Worm (Caenorhabditis elegans) whole organism, young adult: ENCODE measurements around the gene F28C6.9.

ENCODE experiments used
- B0336.3 ChIP-seq: fragments of 200-800 bp; sonication (Bioruptor generic); IDR thresholded peaks from 2 replicates; pipeline ENCODE4 v1.3.6; 2022; ENCODE audit warnings: missing genetic modification characterization, missing compliant biosample characterization
- C17E4.6 ChIP-seq: fragments of 200-800 bp; sonication (Bioruptor generic); IDR thresholded peaks from 2 replicates; pipeline ENCODE4 v1.3.6; 2022; ENCODE audit warnings: missing genetic modification reagents, missing genetic modification characterization, missing compliant biosample characterization
- F10E7.11 ChIP-seq: sonication (generic microtip); optimal IDR thresholded peaks from 2 replicates; lab custom pipeline; 2017; ENCODE audit warnings: mild to moderate bottlenecking, missing genetic modification characterization, moderate library complexity, missing compliant biosample characterization
- F33H1.4 ChIP-seq: fragments of 200-800 bp; sonication (Bioruptor generic); IDR thresholded peaks from 2 replicates; pipeline ENCODE4 v1.3.6; 2022; ENCODE audit warnings: missing genetic modification reagents, missing genetic modification characterization, missing compliant biosample characterization
- F37B4.10 ChIP-seq: fragments of 200-800 bp; sonication (Bioruptor generic); IDR thresholded peaks from 2 replicates; pipeline ENCODE4 v1.3.6; 2022; ENCODE audit warnings: missing genetic modification characterization, missing compliant biosample characterization
- Y53F4B.3 ChIP-seq: fragments of 200-800 bp; sonication (Bioruptor generic); IDR thresholded peaks from 2 replicates; pipeline ENCODE4 v1.3.6; 2022; ENCODE audit warnings: missing genetic modification reagents, missing genetic modification characterization, missing compliant biosample characterization
- Y53G8AR.9 ChIP-seq: fragments of 200-800 bp; sonication (Bioruptor generic); conservative IDR thresholded peaks from 2 replicates; pipeline ENCODE4 v1.3.6; 2022; ENCODE audit warnings: missing genetic modification reagents, missing genetic modification characterization, missing compliant biosample characterization
- Y56A3A.18 ChIP-seq: fragments of 200-800 bp; sonication (Bioruptor generic); IDR thresholded peaks from 2 replicates; pipeline ENCODE4 v1.3.6; 2022; ENCODE audit warnings: missing genetic modification reagents, missing genetic modification characterization, missing compliant biosample characterization
- Y79H2A.3 ChIP-seq: fragments of 200-800 bp; sonication (Bioruptor generic); conservative IDR thresholded peaks from 2 replicates; pipeline ENCODE4 v1.3.6; 2022; ENCODE audit warnings: missing genetic modification reagents, missing genetic modification characterization, missing compliant biosample characterization
- Y95B8A.8 ChIP-seq: fragments of 200-800 bp; sonication (Bioruptor generic); IDR thresholded peaks from 2 replicates; pipeline ENCODE4 v1.3.6; 2022; ENCODE audit warnings: missing genetic modification reagents, missing genetic modification characterization, missing compliant biosample characterization
- ama-1 ChIP-seq, 3 experiments: fragments of 150-350 bp in 1 of 3; sonication (generic microtip) in 2 of 3; optimal IDR thresholded peaks; 2 replicates each; lab custom pipeline; 2014 to 2018; ENCODE audit warnings: missing biosample characterization in 2 of 3, missing genetic modification characterization in 2 of 3, missing genetic modification reagents in 2 of 3
- attf-5 ChIP-seq: fragments of 200-800 bp; sonication (Bioruptor generic); optimal IDR thresholded peaks from 2 replicates; lab custom pipeline; 2018; ENCODE audit warnings: mild to moderate bottlenecking, missing genetic modification characterization, missing compliant biosample characterization
- chd-7 ChIP-seq: sonication (generic microtip); optimal IDR thresholded peaks from 2 replicates; lab custom pipeline; 2016; ENCODE audit warnings: mild to moderate bottlenecking, missing genetic modification characterization, moderate library complexity, missing compliant biosample characterization
- die-1 ChIP-seq: sonication (generic microtip); optimal IDR thresholded peaks from 2 replicates; lab custom pipeline; 2016; ENCODE audit warnings: missing genotype, mild to moderate bottlenecking, missing genetic modification characterization, missing compliant biosample characterization
- dox-1 ChIP-seq: fragments of 200-800 bp; sonication (Bioruptor generic); IDR thresholded peaks from 2 replicates; pipeline ENCODE4 v1.3.6; 2022; ENCODE audit warnings: missing genetic modification reagents, missing genetic modification characterization, missing compliant biosample characterization
- egl-18 ChIP-seq: fragments of 200-800 bp; sonication (Bioruptor generic); IDR thresholded peaks from 2 replicates; pipeline ENCODE4 v1.3.6; 2022; ENCODE audit warnings: missing genetic modification reagents, missing genetic modification characterization, missing compliant biosample characterization
- egrh-3 ChIP-seq: fragments of 200-800 bp; sonication (Bioruptor generic); IDR thresholded peaks from 2 replicates; pipeline ENCODE4 v1.3.6; 2022; ENCODE audit warnings: missing genetic modification reagents, missing genetic modification characterization, missing compliant biosample characterization
- gei-17 ChIP-seq: fragments of 200-800 bp; sonication (Bioruptor generic); optimal IDR thresholded peaks from 2 replicates; lab custom pipeline; 2018; ENCODE audit warnings: mild to moderate bottlenecking, missing genetic modification characterization, missing compliant biosample characterization
- him-1 ChIP-seq: sonication (generic microtip); optimal IDR thresholded peaks from 2 replicates; lab custom pipeline; 2016; ENCODE audit warnings: missing genotype, missing genetic modification reagents, missing genetic modification characterization, missing compliant biosample characterization
- let-526 ChIP-seq: fragments of 200-800 bp; sonication (Bioruptor generic); IDR thresholded peaks from 2 replicates; pipeline ENCODE4 v1.3.6; 2022; ENCODE audit warnings: missing genetic modification reagents, missing genetic modification characterization, missing compliant biosample characterization
- lin-26 ChIP-seq: fragments of 200-800 bp; sonication (Bioruptor generic); IDR thresholded peaks from 2 replicates; pipeline ENCODE4 v1.3.6; 2022; ENCODE audit warnings: missing genetic modification reagents, missing genetic modification characterization, missing compliant biosample characterization
- lir-1 ChIP-seq: fragments of 200-800 bp; sonication (Bioruptor generic); conservative IDR thresholded peaks from 2 replicates; pipeline ENCODE4 v1.3.6; 2022; ENCODE audit warnings: missing genetic modification reagents, missing genetic modification characterization, missing compliant biosample characterization
- lsl-1 ChIP-seq: fragments of 200-800 bp; sonication (Bioruptor generic); optimal IDR thresholded peaks from 2 replicates; lab custom pipeline; 2018; ENCODE audit warnings: mild to moderate bottlenecking, missing genetic modification characterization, moderate library complexity, missing compliant biosample characterization
- madf-10 ChIP-seq: sonication (generic microtip); optimal IDR thresholded peaks from 2 replicates; lab custom pipeline; 2016; ENCODE audit warnings: mild to moderate bottlenecking, missing genetic modification characterization, missing compliant biosample characterization
- nfya-1 ChIP-seq: sonication (generic microtip); optimal IDR thresholded peaks from 2 replicates; lab custom pipeline; 2017; ENCODE audit warnings: antibody characterized with exemption, missing compliant biosample characterization, missing genetic modification characterization, borderline replicate concordance; ENCODE audit not compliant: insufficient read depth
- nhr-27 ChIP-seq: fragments of 200-800 bp; sonication (Bioruptor generic); optimal IDR thresholded peaks from 2 replicates; lab custom pipeline; 2018; ENCODE audit warnings: mild to moderate bottlenecking, missing genetic modification characterization, moderate library complexity, missing compliant biosample characterization
- pha-4 ChIP-seq: fragments of 150-350 bp; sonication (generic microtip); optimal IDR thresholded peaks from 2 replicates; lab custom pipeline; 2014; ENCODE audit warnings: missing biosample characterization, missing genetic modification reagents, missing genetic modification characterization
- rcor-1 ChIP-seq: fragments of 200-800 bp; sonication (Bioruptor generic); IDR thresholded peaks from 2 replicates; pipeline ENCODE4 v1.3.6; 2022; ENCODE audit warnings: missing genetic modification reagents, missing genetic modification characterization, missing compliant biosample characterization
- sdz-38 ChIP-seq: sonication (generic microtip); optimal IDR thresholded peaks from 2 replicates; lab custom pipeline; 2016; ENCODE audit warnings: missing genotype, missing genetic modification characterization, missing compliant biosample characterization
- tbp1 ChIP-seq: fragments of 200-800 bp; sonication (Bioruptor generic); optimal IDR thresholded peaks from 2 replicates; lab custom pipeline; 2018; ENCODE audit warnings: mild to moderate bottlenecking, missing genetic modification characterization, missing compliant biosample characterization
- tbx-9 ChIP-seq: sonication (generic microtip); optimal IDR thresholded peaks from 2 replicates; lab custom pipeline; 2016; ENCODE audit warnings: borderline replicate concordance, missing genetic modification characterization, inconsistent platforms, missing compliant biosample characterization
- unc-130 ChIP-seq: sonication (generic microtip); optimal IDR thresholded peaks from 2 replicates; lab custom pipeline; 2016; ENCODE audit warnings: missing genetic modification reagents, missing genetic modification characterization, missing compliant biosample characterization
- zim-3 ChIP-seq: sonication (generic microtip); optimal IDR thresholded peaks from 2 replicates; lab custom pipeline; 2017; ENCODE audit warnings: mild to moderate bottlenecking, missing genetic modification characterization, moderate library complexity, missing compliant biosample characterization
- ztf-22 ChIP-seq: fragments of 200-800 bp; sonication (Bioruptor generic); optimal IDR thresholded peaks from 2 replicates; lab custom pipeline; 2018; ENCODE audit warnings: mild to moderate bottlenecking, missing genetic modification characterization, moderate library complexity, missing compliant biosample characterization
- ztf-3 ChIP-seq: fragments of 200-800 bp; sonication (Bioruptor generic); optimal IDR thresholded peaks from 2 replicates; lab custom pipeline; 2018; ENCODE audit warnings: mild to moderate bottlenecking, missing genetic modification characterization, missing compliant biosample characterization

Gene F28C6.9

ce11 chrII:8599214-8599613, 10.8 kb downstream of the F28C6.9 start, which contains the start of gene F28C6.5:
Gene F28C6.5 (plus strand): TSS chrII:8599514.
- TF ChIP-seq sdz-38 (tag; lab: Kevin White, UChicago) (no peak), F37B4.10 (GFP tag; lab: Robert Waterston, UW) (no peak), him-1 (tag; lab: Kevin White, UChicago) (no peak)

- peak; percentile 69 for TF ChIP-seq F33H1.4 (GFP tag; lab: Robert Waterston, UW)
- no peak for TF ChIP-seq nfya-1 (tag; lab: Kevin White, UChicago)
- no peak for TF ChIP-seq Y56A3A.18 (GFP tag; lab: Robert Waterston, UW)
- no peak for TF ChIP-seq madf-10 (tag; lab: Kevin White, UChicago)
- peak; percentile 71 for TF ChIP-seq lsl-1 (GFP tag; lab: Kevin White, UChicago)
- no peak for TF ChIP-seq attf-5
- TF ChIP-seq die-1 (tag; lab: Kevin White, UChicago) = no peak
- TF ChIP-seq egl-18 (GFP tag; lab: Robert Waterston, UW) = no peak
- TF ChIP-seq chd-7 (tag; lab: Kevin White, UChicago) = no peak
- TF ChIP-seq egrh-3 (GFP tag; lab: Robert Waterston, UW) = no peak
- no peak for TF ChIP-seq Y79H2A.3 (GFP tag; lab: Robert Waterston, UW)
- TF ChIP-seq lir-1 = no peak
- no peak for TF ChIP-seq dox-1 (GFP tag; lab: Robert Waterston, UW)
- no peak for TF ChIP-seq zim-3 (tag; lab: Kevin White, UChicago)
- no peak for TF ChIP-seq pha-4
- no peak for TF ChIP-seq F10E7.11 (tag; lab: Kevin White, UChicago)
- TF ChIP-seq unc-130 (GFP tag; lab: Kevin White, UChicago) = no peak
- TF ChIP-seq ztf-3 = no peak
These were observed 16.0 kb downstream of the F28C6.9 start, which contains the start of gene aptf-3 for ce11 chrII:8593840-8594625. Gene aptf-3 (plus strand): TSS chrII:8594190.

ce11 chrII:8590684-8591083, 19.3 kb downstream of the F28C6.9 start, which contains the start of gene aptf-4:
Gene aptf-4 (plus strand): TSS chrII:8590984.
- TF ChIP-seq tbp1 (no peak), let-526 (GFP tag; lab: Robert Waterston, UW) (no peak), tbx-9 (tag; lab: Kevin White, UChicago) (no peak), Y53G8AR.9 (GFP tag; lab: Robert Waterston, UW) (no peak), ztf-22 (GFP tag; lab: Kevin White, UChicago) (no peak), gei-17 (GFP tag; lab: Kevin White, UChicago) (no peak), ama-1 (optimal IDR thresholded peaks at IDR 0.05; lab: Kevin White, UChicago) (no peak), ama-1 (GFP tag; optimal IDR thresholded peaks at IDR 0.05; lab: Kevin White, UChicago) (no peak), rcor-1 (GFP tag; lab: Robert Waterston, UW) (no peak), C17E4.6 (GFP tag; lab: Robert Waterston, UW) (no peak), him-1 (tag; lab: Kevin White, UChicago) (no peak), Y95B8A.8 (GFP tag; lab: Robert Waterston, UW) (no peak), egl-18 (GFP tag; lab: Robert Waterston, UW) (no peak), nhr-27 (tag; lab: Kevin White, UChicago) (no peak), B0336.3 (GFP tag; lab: Robert Waterston, UW) (no peak), Y53F4B.3 (GFP tag; lab: Robert Waterston, UW) (no peak), lin-26 (GFP tag; lab: Robert Waterston, UW) (no peak)
